Fruit fly (Drosophila melanogaster): ENCODE data around the gene norpA.

DNA sequence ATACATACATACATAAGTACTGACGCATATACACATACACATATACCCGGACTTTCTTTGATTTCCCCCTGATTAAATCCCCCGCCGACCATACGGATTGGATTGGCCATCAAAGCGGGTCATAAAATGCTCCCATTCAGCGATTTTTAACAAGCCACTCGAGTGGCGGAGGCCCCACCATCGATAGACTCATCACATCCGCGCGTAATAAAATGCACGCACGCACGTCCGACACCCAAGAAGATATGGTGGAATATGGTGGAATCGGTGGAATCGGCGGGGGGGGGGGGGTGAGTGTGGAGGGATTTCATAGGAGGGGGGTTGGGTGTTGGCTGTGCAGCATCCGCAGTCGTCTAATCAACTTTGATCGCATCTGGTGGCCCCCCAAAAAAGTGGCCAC lies 77.3 kb downstream of the norpA start:
- TF ChIP-seq CG4318 (GFP tag; optimal IDR thresholded peaks at IDR 0.05) = no peak
- no peak for TF ChIP-seq lz (GFP tag; optimal IDR thresholded peaks at IDR 0.05)
- TF ChIP-seq fd85E (GFP tag; optimal IDR thresholded peaks at IDR 0.05) = no peak
- no peak for TF ChIP-seq Lpt (GFP tag; optimal IDR thresholded peaks at IDR 0.05)
- no peak for TF ChIP-seq OdsH (GFP tag; optimal IDR thresholded peaks at IDR 0.05)
- TF ChIP-seq CG3919 (GFP tag; optimal IDR thresholded peaks at IDR 0.05) = no peak
- no peak for TF ChIP-seq fd59A (GFP tag; optimal IDR thresholded peaks at IDR 0.05)
- no peak for TF ChIP-seq CG10631 (GFP tag; optimal IDR thresholded peaks at IDR 0.05)

All from whole organism, prepupa.